Worm (Caenorhabditis elegans) whole organism, L4 larva: ENCODE results near the gene cdc-48.1.
A peak's percentile ranks its signal among the peaks of the same experiment; 100 is the strongest.

Experiments
- F10B5.3 ChIP-seq: sonication (generic microtip); optimal IDR thresholded peaks from 2 replicates; lab custom pipeline; 2016; ENCODE audit warnings: mild to moderate bottlenecking, missing genetic modification characterization, missing compliant biosample characterization
- F26F4.8 ChIP-seq: fragments of 200-800 bp; sonication (Bioruptor generic); conservative IDR thresholded peaks from 2 replicates; pipeline ENCODE4 v1.3.6; 2022; ENCODE audit warnings: missing genetic modification characterization, missing compliant biosample characterization
- F49E8.2 ChIP-seq: sonication (generic microtip); optimal IDR thresholded peaks from 2 replicates; lab custom pipeline; 2016; ENCODE audit warnings: missing compliant biosample characterization, mild to moderate bottlenecking, missing genetic modification characterization, borderline replicate concordance
- Y75B8A.6 ChIP-seq: fragments of 200-800 bp; sonication (Bioruptor generic); IDR thresholded peaks from 2 replicates; pipeline ENCODE4 v1.3.6; 2022; ENCODE audit warnings: missing genetic modification reagents, missing genetic modification characterization, missing compliant biosample characterization
- ZK546.5 ChIP-seq, 2 experiments: sonication (generic microtip); optimal IDR thresholded peaks; 2 replicates each; lab custom pipeline; 2017; ENCODE audit warnings: missing biosample characterization in 2 of 2, missing genetic modification characterization in 2 of 2
- aha-1 ChIP-seq: fragments of 150-350 bp; peaks from one replicate; lab custom pipeline; 2014; ENCODE audit warnings: missing biosample characterization, missing genetic modification characterization
- ama-1 ChIP-seq: fragments of 150-350 bp; optimal IDR thresholded peaks from 2 replicates; lab custom pipeline; 2014; ENCODE audit warnings: inconsistent platforms, mixed read lengths
- arid-1 ChIP-seq: fragments of 200-800 bp; sonication (Bioruptor generic); conservative IDR thresholded peaks from 2 replicates; pipeline ENCODE4 v1.3.6; 2022; ENCODE audit warnings: missing genetic modification reagents, missing genetic modification characterization, missing compliant biosample characterization
- ceh-44 ChIP-seq: fragments of 200-800 bp; sonication (Bioruptor generic); IDR thresholded peaks from 2 replicates; pipeline ENCODE4 v1.3.6; 2022; ENCODE audit warnings: missing genetic modification reagents, missing genetic modification characterization, missing compliant biosample characterization
- ces-1 ChIP-seq: fragments of 150-350 bp; sonication (generic microtip); optimal IDR thresholded peaks from 4 replicates; lab custom pipeline; 2014; ENCODE audit warnings: missing biosample characterization, missing genetic modification reagents, missing genetic modification characterization
- ctbp-1 ChIP-seq: fragments of 200-800 bp; sonication (Bioruptor generic); IDR thresholded peaks from 2 replicates; pipeline ENCODE4 v1.3.6; 2022; ENCODE audit warnings: missing genetic modification reagents, missing genetic modification characterization, missing compliant biosample characterization
- daf-16 ChIP-seq, 3 experiments: sonication (generic microtip); optimal IDR thresholded peaks; 2 replicates each; lab custom pipeline; 2016 to 2017; ENCODE audit warnings: missing genetic modification characterization in 3 of 3, missing genetic modification reagents in 3 of 3, mild to moderate bottlenecking in 2 of 3, missing compliant biosample characterization in 2 of 3, missing biosample characterization in 1 of 3, moderate library complexity in 1 of 3
- dmd-8 ChIP-seq: fragments of 200-800 bp; sonication (Bioruptor generic); IDR thresholded peaks from 2 replicates; pipeline ENCODE4 v1.3.6; 2022; ENCODE audit warnings: missing genetic modification characterization, missing compliant biosample characterization
- dve-1 ChIP-seq: sonication (generic microtip); optimal IDR thresholded peaks from 2 replicates; lab custom pipeline; 2017; ENCODE audit warnings: antibody characterized with exemption, mild to moderate bottlenecking, missing genetic modification characterization, missing compliant biosample characterization; ENCODE audit not compliant: insufficient read depth
- egl-27 ChIP-seq: sonication (generic microtip); optimal IDR thresholded peaks from 3 replicates; lab custom pipeline; 2017; ENCODE audit warnings: missing biosample characterization, missing genetic modification reagents, missing genetic modification characterization
- egl-43 ChIP-seq: fragments of 200-800 bp; sonication (Bioruptor generic); IDR thresholded peaks from 2 replicates; pipeline ENCODE4 v1.3.6; 2022; ENCODE audit warnings: missing genetic modification reagents, missing genetic modification characterization, missing compliant biosample characterization
- fkh-10 ChIP-seq: fragments of 150-350 bp; optimal IDR thresholded peaks from 2 replicates; lab custom pipeline; 2014; ENCODE audit warnings: missing biosample characterization, missing genetic modification reagents, missing genetic modification characterization
- hif-1 ChIP-seq, 2 experiments: sonication (generic microtip); optimal IDR thresholded peaks; 2 replicates each; lab custom pipeline; 2016 to 2017; ENCODE audit warnings: missing compliant biosample characterization in 2 of 2, missing genetic modification characterization in 2 of 2, missing genetic modification reagents in 2 of 2, missing genotype in 2 of 2, mild to moderate bottlenecking in 1 of 2
- hlh-30 ChIP-seq: sonication (generic microtip); optimal IDR thresholded peaks from 2 replicates; lab custom pipeline; 2017; ENCODE audit warnings: antibody characterized with exemption, mild to moderate bottlenecking, missing genetic modification characterization, missing compliant biosample characterization; ENCODE audit not compliant: insufficient read depth
- jun-1 ChIP-seq: fragments of 150-350 bp; optimal IDR thresholded peaks from 2 replicates; lab custom pipeline; 2014; ENCODE audit warnings: missing biosample characterization, missing genetic modification reagents, missing genetic modification characterization
- lim-7 ChIP-seq: fragments of 200-800 bp; sonication (Bioruptor generic); IDR thresholded peaks from 2 replicates; pipeline ENCODE4 v1.3.6; 2022; ENCODE audit warnings: missing genetic modification characterization, missing compliant biosample characterization
- lin-15B ChIP-seq: fragments of 150-350 bp; sonication (generic microtip); optimal IDR thresholded peaks from 3 replicates; lab custom pipeline; 2014; ENCODE audit warnings: missing biosample characterization, missing genetic modification characterization
- lsy-2 ChIP-seq, 2 experiments: fragments of 150-350 bp in 1 of 2; sonication (generic microtip) in 1 of 2; optimal IDR thresholded peaks; 2 replicates each; lab custom pipeline; 2014 to 2017; ENCODE audit warnings: missing biosample characterization in 2 of 2, missing genetic modification characterization in 2 of 2
- madf-5 ChIP-seq, 2 experiments: fragments of 200-800 bp; sonication (Bioruptor generic); IDR thresholded peaks; 2 replicates each; pipeline ENCODE4 v1.3.6; 2022; ENCODE audit warnings: missing compliant biosample characterization in 2 of 2, missing genetic modification characterization in 2 of 2
- madf-9 ChIP-seq: fragments of 200-800 bp; sonication (Bioruptor generic); conservative IDR thresholded peaks from 2 replicates; pipeline ENCODE4 v1.3.6; 2022; ENCODE audit warnings: missing genetic modification reagents, missing genetic modification characterization, missing compliant biosample characterization
- mdt-29 ChIP-seq: fragments of 200-800 bp; sonication (Bioruptor generic); IDR thresholded peaks from 2 replicates; pipeline ENCODE4 v1.3.6; 2022; ENCODE audit warnings: missing genetic modification reagents, missing genetic modification characterization, missing compliant biosample characterization
- mxl-2 ChIP-seq: fragments of 200-800 bp; sonication (Bioruptor generic); conservative IDR thresholded peaks from 2 replicates; pipeline ENCODE4 v1.3.6; 2022; ENCODE audit warnings: missing genetic modification reagents, missing genetic modification characterization, missing compliant biosample characterization
- mxl-3 ChIP-seq: fragments of 200-800 bp; sonication (Bioruptor generic); optimal IDR thresholded peaks from 2 replicates; lab custom pipeline; 2018; ENCODE audit warnings: mild to moderate bottlenecking, missing genetic modification characterization, missing compliant biosample characterization
- nhr-28 ChIP-seq: fragments of 150-350 bp; optimal IDR thresholded peaks from 2 replicates; lab custom pipeline; 2014; ENCODE audit warnings: missing biosample characterization, missing genetic modification characterization
- nhr-6 ChIP-seq: fragments of 150-350 bp; optimal IDR thresholded peaks from 2 replicates; lab custom pipeline; 2014; ENCODE audit warnings: missing biosample characterization, missing genetic modification characterization
- nhr-77 ChIP-seq: fragments of 150-350 bp; optimal IDR thresholded peaks from 2 replicates; lab custom pipeline; 2014; ENCODE audit warnings: missing biosample characterization, missing genetic modification characterization
- pha-4 ChIP-seq, 2 experiments: fragments of 150-350 bp in 1 of 2; fragments of 200-800 bp in 1 of 2; sonication (Bioruptor generic) in 1 of 2; IDR thresholded peaks in 1 of 2; optimal IDR thresholded peaks in 1 of 2; 2 replicates each; pipeline versions ENCODE4 v1.3.6 to Lab custom; 2014 to 2022; ENCODE audit warnings: missing genetic modification characterization in 2 of 2, missing genetic modification reagents in 2 of 2, missing biosample characterization in 1 of 2, missing compliant biosample characterization in 1 of 2
- rbr-2 ChIP-seq: sonication (generic microtip); optimal IDR thresholded peaks from 2 replicates; lab custom pipeline; 2016; ENCODE audit warnings: missing genotype, missing genetic modification characterization, missing compliant biosample characterization
- saeg-2 ChIP-seq: fragments of 200-800 bp; sonication (Bioruptor generic); IDR thresholded peaks from 2 replicates; pipeline ENCODE4 v1.3.6; 2022; ENCODE audit warnings: missing genetic modification reagents, missing genetic modification characterization, missing compliant biosample characterization
- set-16 ChIP-seq: fragments of 200-800 bp; sonication (Bioruptor generic); IDR thresholded peaks from 2 replicates; pipeline ENCODE4 v1.3.6; 2022; ENCODE audit warnings: missing genetic modification reagents, missing genetic modification characterization, missing compliant biosample characterization
- snpc-1.2 ChIP-seq: fragments of 200-800 bp; sonication (Bioruptor generic); IDR thresholded peaks from 2 replicates; pipeline ENCODE4 v1.3.6; 2022; ENCODE audit warnings: missing genetic modification reagents, missing genetic modification characterization, missing compliant biosample characterization
- tag-97 ChIP-seq: fragments of 200-800 bp; sonication (Bioruptor generic); IDR thresholded peaks from 2 replicates; pipeline ENCODE4 v1.3.6; 2022; ENCODE audit warnings: missing genetic modification characterization, missing compliant biosample characterization
- tra-1 ChIP-seq: fragments of 200-800 bp; sonication (Bioruptor generic); IDR thresholded peaks from 2 replicates; pipeline ENCODE4 v1.3.6; 2022; ENCODE audit warnings: missing genetic modification reagents, missing genetic modification characterization, missing compliant biosample characterization
- unc-62 ChIP-seq, 3 experiments: fragments of 150-350 bp in 1 of 3; sonication (generic microtip); optimal IDR thresholded peaks in 2 of 3; peaks in 1 of 3; 1 replicate in 1 of 3; 2 replicates in 2 of 3; lab custom pipeline; 2014 to 2017; ENCODE audit warnings: missing biosample characterization in 3 of 3, missing genetic modification characterization in 3 of 3, missing genetic modification reagents in 3 of 3, missing genotype in 1 of 3
- zag-1 ChIP-seq: fragments of 150-350 bp; optimal IDR thresholded peaks from 2 replicates; lab custom pipeline; 2014; ENCODE audit warnings: missing biosample characterization, missing genetic modification characterization
- zip-2 ChIP-seq: fragments of 150-350 bp; optimal IDR thresholded peaks from 2 replicates; lab custom pipeline; 2014; ENCODE audit warnings: missing biosample characterization, missing genetic modification characterization
- ztf-7 ChIP-seq: fragments of 150-350 bp; optimal IDR thresholded peaks from 2 replicates; lab custom pipeline; 2014; ENCODE audit warnings: missing biosample characterization, missing genetic modification characterization

The cdc-48.1 gene

DNA sequence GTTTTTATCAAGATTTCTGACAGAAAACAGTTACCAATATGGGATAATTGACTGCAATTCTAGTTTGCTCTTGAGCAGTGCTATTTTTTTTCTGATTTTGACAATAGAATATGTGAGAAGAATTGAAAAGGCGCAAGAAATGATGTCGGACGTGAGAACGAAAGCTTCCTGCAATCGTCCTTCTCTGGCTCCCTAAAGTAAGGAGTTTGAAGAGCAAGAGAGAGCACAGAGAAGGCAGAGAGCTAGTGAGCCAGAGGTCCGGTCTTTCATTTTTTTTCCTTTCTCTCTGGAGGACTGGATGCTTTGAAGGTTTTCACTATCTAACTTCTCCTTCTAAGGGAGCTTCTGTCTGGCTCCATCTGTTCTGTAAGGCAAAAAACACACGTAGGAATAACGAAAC, 13.0 kb downstream of the cdc-48.1 start:
- TF ChIP-seq zag-1 (tag; lab: Kevin White, UChicago) (no peak), set-16 (GFP tag; lab: Robert Waterston, UW) (peak; percentile 37; the same call in 1 of the 2 replicates), lsy-2 (tag; optimal IDR thresholded peaks at IDR 0.05; lab: Kevin White, UChicago) (peak in 1 of 2 experiments; percentile 27), F49E8.2 (tag; lab: Kevin White, UChicago) (no peak), lin-15B (tag; lab: Kevin White, UChicago) (no peak), daf-16 (GFP tag; optimal IDR thresholded peaks at IDR 0.05; lab: Kevin White, UChicago) (no peak), daf-16 (tag; optimal IDR thresholded peaks at IDR 0.05; lab: Kevin White, UChicago) (peak; percentile 16), unc-62 (GFP tag; optimal IDR thresholded peaks at IDR 0.05 in 1 of 2; lab: Kevin White, UChicago) (peak in 1 of 2 experiments; percentile 84), unc-62 (tag; optimal IDR thresholded peaks at IDR 0.05; lab: Kevin White, UChicago) (no peak), dmd-8 (GFP tag; lab: Robert Waterston, UW) (no peak), aha-1 (tag; lab: Kevin White, UChicago) (peak; percentile 98), ama-1 (lab: Kevin White, UChicago) (peak; percentile 73), snpc-1.2 (GFP tag; lab: Robert Waterston, UW) (0 out of 2 replicates have a peak, but pooled peaks have one; percentile 7), mdt-29 (GFP tag; lab: Robert Waterston, UW) (0 out of 2 replicates have a peak, but pooled peaks have one; percentile 36), tag-97 (GFP tag; lab: Robert Waterston, UW) (no peak), zip-2 (tag; lab: Kevin White, UChicago) (no peak), egl-27 (tag; lab: Kevin White, UChicago) (no peak)

DNA sequence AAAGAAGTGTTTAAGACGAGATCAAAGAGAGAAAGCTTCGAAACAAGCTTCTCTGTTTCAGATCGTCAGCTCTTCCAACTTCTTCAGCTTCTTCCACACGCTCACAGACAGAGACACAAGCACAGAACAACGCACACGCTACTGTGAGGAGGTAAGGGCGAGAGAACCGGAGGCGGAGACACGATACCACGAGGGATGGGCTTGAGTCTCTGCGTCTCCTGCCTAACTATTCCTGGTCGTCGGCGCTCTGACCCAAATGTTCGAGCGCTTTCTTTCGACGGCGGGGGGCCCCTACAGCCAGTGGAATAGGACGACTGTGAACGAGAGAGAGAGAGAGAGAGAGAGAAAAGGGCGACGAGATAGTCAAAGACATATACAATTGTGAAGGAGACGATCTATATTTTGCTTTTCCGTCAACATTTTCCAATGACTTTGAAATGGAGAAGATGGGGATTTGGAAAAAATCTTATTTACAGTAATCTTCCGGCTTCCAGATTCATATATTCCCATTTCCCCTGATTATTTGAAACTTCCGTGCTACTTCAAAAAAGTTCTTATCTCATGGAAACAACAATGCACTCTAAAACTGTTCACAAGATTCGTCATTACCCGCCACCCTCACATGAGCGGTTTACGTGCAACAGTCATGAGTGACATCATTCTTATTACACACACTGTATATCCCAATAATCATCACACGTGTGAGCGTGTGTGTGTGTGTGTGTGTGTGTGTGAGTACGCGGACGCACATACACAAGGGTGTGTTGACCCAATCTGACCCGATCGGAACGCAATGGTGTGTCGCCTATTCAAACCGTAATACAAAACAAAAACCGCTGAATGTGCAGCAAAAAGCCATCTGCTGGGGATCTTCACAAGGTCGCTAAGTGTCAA, 14.2 kb downstream of the cdc-48.1 start:
- TF ChIP-seq egl-27 (tag; lab: Kevin White, UChicago): no peak
- TF ChIP-seq rbr-2 (tag; lab: Kevin White, UChicago): peak; percentile 91
- peak; percentile 88 for TF ChIP-seq fkh-10 (GFP tag; lab: Kevin White, UChicago)
- TF ChIP-seq madf-9: peak; percentile 33; the same call in 1 of the 2 replicates
- peak; percentile 19 to 21 for TF ChIP-seq daf-16 (GFP tag; optimal IDR thresholded peaks at IDR 0.05; lab: Kevin White, UChicago)
- peak; percentile 62 for TF ChIP-seq daf-16 (tag; optimal IDR thresholded peaks at IDR 0.05; lab: Kevin White, UChicago)
- TF ChIP-seq nhr-28 (tag; lab: Kevin White, UChicago): peak; percentile 51
- peak; percentile 74 for TF ChIP-seq lim-7 (GFP tag; lab: Robert Waterston, UW)
- peak; percentile 67 for TF ChIP-seq arid-1 (GFP tag; lab: Robert Waterston, UW)
- peak; percentile 49 for TF ChIP-seq nhr-77 (tag; lab: Kevin White, UChicago)
- peak; percentile 71 for TF ChIP-seq dve-1 (tag; lab: Kevin White, UChicago)
- 0 out of 2 replicates have a peak, but pooled peaks have one; percentile 28 for TF ChIP-seq saeg-2 (GFP tag; lab: Robert Waterston, UW)
- no peak for TF ChIP-seq zag-1 (tag; lab: Kevin White, UChicago)
- 0 out of 2 replicates have a peak, but pooled peaks have one; percentile 29 for TF ChIP-seq ceh-44 (GFP tag; lab: Robert Waterston, UW)
- no peak for TF ChIP-seq F26F4.8 (GFP tag; lab: Robert Waterston, UW)
- peak; percentile 38 for TF ChIP-seq jun-1 (tag; lab: Kevin White, UChicago)
- no peak for TF ChIP-seq ZK546.5 (tag; optimal IDR thresholded peaks at IDR 0.05; lab: Kevin White, UChicago)
- peak; percentile 96 for TF ChIP-seq hlh-30 (tag; lab: Kevin White, UChicago)
- TF ChIP-seq nhr-6 (tag; lab: Kevin White, UChicago): peak; percentile 57
- TF ChIP-seq F10B5.3 (tag; lab: Kevin White, UChicago): no peak
- TF ChIP-seq Y75B8A.6: no peak
- peak; percentile 91 for TF ChIP-seq egl-43 (GFP tag; lab: Robert Waterston, UW)
- TF ChIP-seq pha-4 (GFP tag; IDR thresholded peaks at IDR 0.05; lab: Robert Waterston, UW): peak; percentile 77
- peak; percentile 79 for TF ChIP-seq pha-4 (tag; optimal IDR thresholded peaks at IDR 0.05; lab: Kevin White, UChicago)
- TF ChIP-seq unc-62 (GFP tag; optimal IDR thresholded peaks at IDR 0.05 in 1 of 2; lab: Kevin White, UChicago): peak in 1 of 2 experiments; percentile 99
- TF ChIP-seq unc-62 (tag; optimal IDR thresholded peaks at IDR 0.05; lab: Kevin White, UChicago): no peak
- peak; percentile 96 for TF ChIP-seq set-16 (GFP tag; lab: Robert Waterston, UW)
- peak in 1 of 2 experiments; percentile 75; a peak in 1 of 4 replicates for TF ChIP-seq madf-5 (GFP tag; IDR thresholded peaks at IDR 0.05; lab: Robert Waterston, UW)
- peak; percentile 85 for TF ChIP-seq mxl-3 (GFP tag; lab: Kevin White, UChicago)
- peak; percentile 100 for TF ChIP-seq aha-1 (tag; lab: Kevin White, UChicago)
- TF ChIP-seq ctbp-1: peak; percentile 86
- no peak for TF ChIP-seq mxl-2
- peak; percentile 54; the same call in 1 of the 2 replicates for TF ChIP-seq snpc-1.2 (GFP tag; lab: Robert Waterston, UW)
- TF ChIP-seq ztf-7 (tag; lab: Kevin White, UChicago): peak; percentile 34
- TF ChIP-seq hif-1 (tag; optimal IDR thresholded peaks at IDR 0.05; lab: Kevin White, UChicago): peak; percentile 36 to 92
- no peak for TF ChIP-seq ces-1
- peak; percentile 31; the same call in 1 of the 2 replicates for TF ChIP-seq tra-1 (GFP tag; lab: Robert Waterston, UW)
